Fruit fly (Drosophila melanogaster): ENCODE measurements around the gene CG33116.

Gene CG33116

dm6 chr2L:19549412-19549811, 16.1 kb downstream of the CG33116 start (continued):
- TF ChIP-seq CG7556 (GFP tag; optimal IDR thresholded peaks at IDR 0.05) (no peak), CG10543 (GFP tag; optimal IDR thresholded peaks at IDR 0.05) (peak; percentile 88), CG32532 (GFP tag; IDR thresholded peaks at IDR 0.05) (no peak), mirr (GFP tag; optimal IDR thresholded peaks at IDR 0.05) (peak; percentile 40), CG31388 (GFP tag; optimal IDR thresholded peaks at IDR 0.05) (no peak), CG10366 (GFP tag; IDR thresholded peaks at IDR 0.05) (no peak), zfh2 (GFP tag; optimal IDR thresholded peaks at IDR 0.05) (no peak), BtbVII (GFP tag; optimal IDR thresholded peaks at IDR 0.05) (peak; percentile 56), sug (tag; optimal IDR thresholded peaks at IDR 0.05) (peak; percentile 72), CG15601 (tag; optimal IDR thresholded peaks at IDR 0.05) (no peak), CG4617 (GFP tag; optimal IDR thresholded peaks at IDR 0.05; ENCODE audit: borderline replicate concordance) (no peak), CG12104 (GFP tag; optimal IDR thresholded peaks at IDR 0.05) (no peak), Nf-YB (GFP tag; optimal IDR thresholded peaks at IDR 0.05) (peak; percentile 49), CG2889 (GFP tag; IDR thresholded peaks at IDR 0.05) (no peak), ab (GFP tag; optimal IDR thresholded peaks at IDR 0.05) (no peak), CG5245 (GFP tag; optimal IDR thresholded peaks at IDR 0.05) (no peak), CG10147 (GFP tag; optimal IDR thresholded peaks at IDR 0.05) (no peak), CG2678 (tag; optimal IDR thresholded peaks at IDR 0.05) (no peak), CG13894 (tag; optimal IDR thresholded peaks at IDR 0.05) (peak; percentile 81), Rx (GFP tag; IDR thresholded peaks at IDR 0.05) (no peak), nom (GFP tag; optimal IDR thresholded peaks at IDR 0.05) (peak; percentile 78), Deaf1 (tag; optimal IDR thresholded peaks at IDR 0.05) (peak; percentile 95), CG12391 (tag; optimal IDR thresholded peaks at IDR 0.05) (no peak), nmo (GFP tag; optimal IDR thresholded peaks at IDR 0.05) (no peak)

dm6 chr2L:19563029-19563980, 30.0 kb downstream of the CG33116 start, which contains the start of gene CG13078:
Gene CG13078, plus strand, starts transcription at chr2L:19563930.
- TF ChIP-seq exex (tag; optimal IDR thresholded peaks at IDR 0.05) (peak; percentile 97), Hey (tag; optimal IDR thresholded peaks at IDR 0.05) (no peak), chinmo (GFP tag; IDR thresholded peaks at IDR 0.05; ENCODE audit: partially characterized antibody) (0 out of 4 replicates have a peak, but pooled peaks have one; percentile 43), sug (tag; optimal IDR thresholded peaks at IDR 0.05) (peak; percentile 42), gro (GFP tag; optimal IDR thresholded peaks at IDR 0.05) (peak; percentile 22), cwo (GFP tag; optimal IDR thresholded peaks at IDR 0.05) (no peak), CG34376 (GFP tag; optimal IDR thresholded peaks at IDR 0.05) (peak; percentile 92), grn (GFP tag; optimal IDR thresholded peaks at IDR 0.05) (peak; percentile 85), zen2 (GFP tag; IDR thresholded peaks at IDR 0.05; ENCODE audit: partially characterized antibody) (no peak), CG13894 (tag; optimal IDR thresholded peaks at IDR 0.05) (peak; percentile 65), CG2678 (tag; optimal IDR thresholded peaks at IDR 0.05) (no peak)

- TF ChIP-seq esg (GFP tag; conservative IDR thresholded peaks at IDR 0.05) (no peak), org-1 (GFP tag; optimal IDR thresholded peaks at IDR 0.05) (no peak), oc (tag; optimal IDR thresholded peaks at IDR 0.05) (no peak), dan (GFP tag; IDR thresholded peaks at IDR 0.05) (no peak), eyg (GFP tag; optimal IDR thresholded peaks at IDR 0.05) (no peak), hth (optimal IDR thresholded peaks at IDR 0.05) (no peak), CG17328 (GFP tag; IDR thresholded peaks at IDR 0.05) (no peak), unpg (GFP tag; optimal IDR thresholded peaks at IDR 0.05) (no peak), CG8388 (GFP tag; optimal IDR thresholded peaks at IDR 0.05) (no peak), Atf6 (GFP tag; IDR thresholded peaks at IDR 0.05) (no peak), dmrt99B (tag; optimal IDR thresholded peaks at IDR 0.05) (no peak), CG12942 (GFP tag; optimal IDR thresholded peaks at IDR 0.05) (no peak), NK7.1 (GFP tag; optimal IDR thresholded peaks at IDR 0.05) (no peak), hb (GFP tag; IDR thresholded peaks at IDR 0.05; ENCODE audit: partially characterized antibody) (0 out of 3 replicates have a peak, but pooled peaks have one; percentile 27)
These were observed 32.1 kb downstream of the CG33116 start, which contains the start of gene CG13077 for dm6 chr2L:19565233-19565898. Gene CG13077, plus strand, starts transcription at chr2L:19565863.
